Worm (Caenorhabditis elegans) whole organism, L4 larva: ENCODE results near the gene rbc-2.

Experiments
- cey-2 ChIP-seq: sonication (generic microtip); optimal IDR thresholded peaks from 3 replicates; lab custom pipeline; 2017; ENCODE audit warnings: missing genetic modification characterization, mild to moderate bottlenecking, missing compliant biosample characterization, antibody characterized with exemption, borderline replicate concordance; ENCODE audit not compliant: insufficient read depth
- egl-27 ChIP-seq: sonication (generic microtip); optimal IDR thresholded peaks from 3 replicates; lab custom pipeline; 2017; ENCODE audit warnings: missing biosample characterization, missing genetic modification reagents, missing genetic modification characterization
- nhr-48 ChIP-seq: sonication (generic microtip); optimal IDR thresholded peaks from 2 replicates; lab custom pipeline; 2016; ENCODE audit warnings: mild to moderate bottlenecking, missing genetic modification characterization, missing compliant biosample characterization

DNA sequence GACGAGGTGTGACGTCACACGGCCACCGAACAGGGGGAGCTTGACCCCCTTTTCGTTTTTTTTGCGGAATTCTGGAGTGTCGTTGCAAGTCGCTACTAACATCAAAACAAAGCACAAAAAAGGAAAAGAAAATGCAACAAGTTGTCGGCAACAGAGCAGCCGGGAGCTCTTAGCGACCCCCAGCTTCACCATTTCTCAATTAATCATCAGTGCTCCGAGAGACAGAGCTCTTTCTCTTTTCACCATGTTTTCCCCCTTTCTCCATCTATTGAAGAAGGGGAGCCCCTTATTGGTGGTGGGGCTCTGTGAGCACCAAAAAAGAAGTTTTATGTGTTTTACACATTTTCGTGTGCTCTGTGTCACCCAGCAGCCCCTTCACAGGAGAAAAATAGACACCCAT lies 25.1 kb upstream of the rbc-2 start:
- no peak for TF ChIP-seq egl-27 (tag; lab: Kevin White, UChicago)
- no peak for TF ChIP-seq nhr-48 (tag; lab: Kevin White, UChicago)
- TF ChIP-seq cey-2, result no peak
